Worm (Caenorhabditis elegans) whole organism, L3 larva: Measurements from ENCODE around the gene srg-27.

Source experiments
- R02D3.7 ChIP-seq: fragments of 150-350 bp; optimal IDR thresholded peaks from 2 replicates; lab custom pipeline; 2014; ENCODE audit warnings: missing biosample characterization, missing genetic modification characterization
- ama-1 ChIP-seq: fragments of 150-350 bp; optimal IDR thresholded peaks from 2 replicates; lab custom pipeline; 2018
- elt-1 ChIP-seq: fragments of 150-350 bp; optimal IDR thresholded peaks from 2 replicates; lab custom pipeline; 2014; ENCODE audit warnings: missing biosample characterization, missing genetic modification characterization
- hmg-11 ChIP-seq: sonication (generic microtip); optimal IDR thresholded peaks from 2 replicates; lab custom pipeline; 2016; ENCODE audit warnings: missing genetic modification characterization, missing compliant biosample characterization
- lin-15B ChIP-seq: fragments of 150-350 bp; optimal IDR thresholded peaks from 2 replicates; lab custom pipeline; 2014; ENCODE audit warnings: missing biosample characterization, missing genetic modification characterization
- lin-39 ChIP-seq: fragments of 150-350 bp; optimal IDR thresholded peaks from 2 replicates; lab custom pipeline; 2018; ENCODE audit warnings: missing biosample characterization, missing genetic modification reagents, missing genetic modification characterization
- mml-1 ChIP-seq: fragments of 150-350 bp; sonication (generic microtip); optimal IDR thresholded peaks from 3 replicates; lab custom pipeline; 2014; ENCODE audit warnings: missing biosample characterization, missing genetic modification characterization
- nhr-237 ChIP-seq: fragments of 150-350 bp; optimal IDR thresholded peaks from 2 replicates; lab custom pipeline; 2014; ENCODE audit warnings: missing biosample characterization, missing genetic modification characterization
- nhr-28 ChIP-seq: fragments of 150-350 bp; optimal IDR thresholded peaks from 2 replicates; lab custom pipeline; 2014; ENCODE audit warnings: missing biosample characterization, missing genetic modification characterization
- nhr-76 ChIP-seq: fragments of 150-350 bp; sonication (generic microtip); optimal IDR thresholded peaks from 5 replicates; lab custom pipeline; 2014; ENCODE audit warnings: missing biosample characterization, missing genetic modification characterization
- unc-62 ChIP-seq: fragments of 150-350 bp; sonication (generic microtip); optimal IDR thresholded peaks from 4 replicates; lab custom pipeline; 2014; ENCODE audit warnings: missing biosample characterization, missing genetic modification reagents, missing genetic modification characterization
- zag-1 ChIP-seq: fragments of 150-350 bp; optimal IDR thresholded peaks from 2 replicates; lab custom pipeline; 2014; ENCODE audit warnings: missing biosample characterization, missing genetic modification characterization
- ztf-11 ChIP-seq: fragments of 150-350 bp; optimal IDR thresholded peaks from 2 replicates; lab custom pipeline; 2014; ENCODE audit warnings: missing biosample characterization, missing genetic modification characterization
- ztf-4 ChIP-seq: fragments of 150-350 bp; optimal IDR thresholded peaks from 2 replicates; lab custom pipeline; 2014; ENCODE audit warnings: missing biosample characterization, missing genetic modification characterization

ce11 chrV:5318349-5318748 is 21.2 kb upstream of the srg-27 start:
- TF ChIP-seq ama-1, result no peak
- no peak for TF ChIP-seq unc-62 (GFP tag; lab: Kevin White, UChicago)
- TF ChIP-seq nhr-76 (tag; lab: Kevin White, UChicago), result no peak
- no peak for TF ChIP-seq hmg-11 (tag; lab: Kevin White, UChicago)
- no peak for TF ChIP-seq mml-1 (tag; lab: Kevin White, UChicago)
- TF ChIP-seq zag-1 (tag; lab: Kevin White, UChicago), result no peak
- no peak for TF ChIP-seq lin-15B (tag; lab: Kevin White, UChicago)
- no peak for TF ChIP-seq lin-39 (tag; lab: Kevin White, UChicago)
- no peak for TF ChIP-seq elt-1 (tag; lab: Kevin White, UChicago)
- no peak for TF ChIP-seq nhr-28 (tag; lab: Kevin White, UChicago)
- no peak for TF ChIP-seq ztf-11
- no peak for TF ChIP-seq ztf-4
- TF ChIP-seq R02D3.7 (tag; lab: Kevin White, UChicago), result no peak
- no peak for TF ChIP-seq nhr-237
